Worm (Caenorhabditis elegans) whole organism, L2 larva: ENCODE measurements around the gene cct-6.

ENCODE experiments used
- C34F6.9 ChIP-seq: fragments of 150-350 bp; optimal IDR thresholded peaks from 2 replicates; lab custom pipeline; 2014; ENCODE audit warnings: missing biosample characterization, missing genetic modification characterization
- Y55F3AM.14 ChIP-seq: fragments of 200-800 bp; sonication (Bioruptor generic); optimal IDR thresholded peaks from 2 replicates; lab custom pipeline; 2018; ENCODE audit warnings: mild to moderate bottlenecking, missing genetic modification characterization, missing compliant biosample characterization
- alr-1 ChIP-seq: fragments of 150-350 bp; optimal IDR thresholded peaks from 2 replicates; lab custom pipeline; 2014; ENCODE audit warnings: missing biosample characterization, missing genetic modification characterization
- aly-2 ChIP-seq: fragments of 150-350 bp; optimal IDR thresholded peaks from 2 replicates; lab custom pipeline; 2014; ENCODE audit warnings: missing biosample characterization, missing genetic modification characterization
- ceh-82 ChIP-seq: fragments of 150-350 bp; optimal IDR thresholded peaks from 2 replicates; lab custom pipeline; 2014; ENCODE audit warnings: missing biosample characterization, missing genetic modification characterization
- dmd-4 ChIP-seq: sonication (generic microtip); optimal IDR thresholded peaks from 2 replicates; lab custom pipeline; 2017; ENCODE audit warnings: missing biosample characterization, missing genetic modification characterization
- lin-11 ChIP-seq: fragments of 150-350 bp; sonication (generic microtip); optimal IDR thresholded peaks from 2 replicates; lab custom pipeline; 2014; ENCODE audit warnings: missing biosample characterization, missing genetic modification characterization, inconsistent platforms, mixed read lengths
- lin-39 ChIP-seq: fragments of 150-350 bp; optimal IDR thresholded peaks from 2 replicates; lab custom pipeline; 2014; ENCODE audit warnings: missing biosample characterization, missing genetic modification reagents, missing genetic modification characterization
- mab-5 ChIP-seq: fragments of 150-350 bp; optimal IDR thresholded peaks from 2 replicates; lab custom pipeline; 2014; ENCODE audit warnings: missing biosample characterization, missing genetic modification characterization
- mdl-1 ChIP-seq, 2 experiments: fragments of 150-350 bp in 1 of 2; sonication (generic microtip) in 1 of 2; optimal IDR thresholded peaks; 2 replicates each; lab custom pipeline; 2017; ENCODE audit warnings: missing biosample characterization in 2 of 2, missing genetic modification characterization in 2 of 2
- nhr-25 ChIP-seq: fragments of 150-350 bp; sonication (generic microtip); optimal IDR thresholded peaks from 3 replicates; lab custom pipeline; 2014; ENCODE audit warnings: missing biosample characterization, missing genetic modification characterization
- ztf-1 ChIP-seq: fragments of 200-800 bp; sonication (Bioruptor generic); conservative IDR thresholded peaks from 2 replicates; pipeline ENCODE4 v1.3.6; 2022; ENCODE audit warnings: missing genetic modification characterization, missing compliant biosample characterization
- ztf-11 ChIP-seq: sonication (generic microtip); optimal IDR thresholded peaks from 2 replicates; lab custom pipeline; 2017; ENCODE audit warnings: missing biosample characterization, missing genetic modification characterization

cct-6 gene

DNA sequence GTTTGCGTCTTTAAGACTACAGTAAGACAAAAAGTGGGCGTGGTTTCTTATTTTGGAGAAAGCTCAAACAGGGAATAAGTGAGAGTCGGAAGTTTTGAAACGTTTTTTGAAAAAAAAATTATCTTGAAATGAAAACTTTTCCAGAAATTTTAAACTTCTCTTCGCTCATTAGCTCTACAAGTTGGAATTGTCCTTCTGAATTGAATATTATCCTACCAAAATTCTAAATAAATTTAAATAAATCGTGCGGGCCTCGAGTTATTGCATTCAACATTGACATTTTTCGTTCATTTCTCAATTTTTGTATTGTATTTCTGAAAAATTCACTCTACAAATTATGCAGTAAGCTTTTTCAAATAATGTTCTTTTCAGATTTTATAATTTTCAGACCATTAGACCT is 50.2 kb downstream of the cct-6 start, which contains the start of gene R12B2.3:
R12B2.3 (plus strand) TSS at position 301 of the 400 bp plus-strand sequence.
- TF ChIP-seq ztf-1 (GFP tag; lab: Robert Waterston, UW) (no peak), dmd-4 (no peak), Y55F3AM.14 (GFP tag; lab: Kevin White, UChicago) (no peak), mab-5 (no peak), alr-1 (no peak), ztf-11 (tag; lab: Kevin White, UChicago) (no peak), C34F6.9 (tag; lab: Kevin White, UChicago) (no peak), lin-39 (tag; lab: Kevin White, UChicago) (no peak), nhr-25 (tag; lab: Kevin White, UChicago) (no peak), aly-2 (tag; lab: Kevin White, UChicago) (no peak), ceh-82 (no peak), mdl-1 (tag; optimal IDR thresholded peaks at IDR 0.05; lab: Kevin White, UChicago) (no peak), lin-11 (tag; lab: Kevin White, UChicago) (no peak)
- TF ChIP-seq, all 48 proteins: peak for 0
